Fruit fly (Drosophila melanogaster) whole organism, embryonic: ENCODE data around the gene eIF3i.

Source experiments
- CG13123 ChIP-seq: fragments of 200-800 bp; sonication (Bioruptor generic); optimal IDR thresholded peaks from 2 replicates; lab custom pipeline; 2016; ENCODE audit warnings: missing biosample characterization, missing genetic modification characterization
- CG17568 ChIP-seq: fragments of 200-800 bp; sonication (Bioruptor generic); optimal IDR thresholded peaks from 2 replicates; lab custom pipeline; 2018; ENCODE audit warnings: missing biosample characterization, mild to moderate bottlenecking, missing genetic modification characterization, moderate library complexity
- Meics ChIP-seq: fragments of 200-800 bp; sonication (Bioruptor generic); optimal IDR thresholded peaks from 2 replicates; lab custom pipeline; 2017; ENCODE audit warnings: missing biosample characterization, mild to moderate bottlenecking, missing genetic modification characterization
- Six4 ChIP-seq: fragments of 200-800 bp; sonication (Bioruptor generic); optimal IDR thresholded peaks from 2 replicates; lab custom pipeline; 2016; ENCODE audit warnings: missing biosample characterization, missing genetic modification characterization
- dysf ChIP-seq: fragments of 200-800 bp; sonication (Bioruptor generic); IDR thresholded peaks from 3 replicates; pipeline ENCODE4 v1.3.6; 2022; ENCODE audit warnings: missing biosample characterization, missing genetic modification characterization
- h ChIP-seq: fragments of >200 bp; optimal IDR thresholded peaks from 2 replicates; lab custom pipeline; 2017
- lab ChIP-seq: fragments of 200-800 bp; sonication (Bioruptor generic); optimal IDR thresholded peaks from 3 replicates; lab custom pipeline; 2017; ENCODE audit warnings: missing biosample characterization, missing genetic modification characterization, mild to moderate bottlenecking, moderate library complexity, missing genetic modification reagents

- TF ChIP-seq CG13123 (GFP tag; lab: Kevin White, UChicago) (no peak), Six4 (GFP tag; lab: Kevin White, UChicago) (no peak), CG17568 (GFP tag; lab: Kevin White, UChicago) (no peak), h (lab: Kevin White, UChicago) (no peak), lab (no peak), Meics (GFP tag; lab: Kevin White, UChicago) (no peak), dysf (no peak)
Observed at dm6 chr2L:4996283-4996922, 28.8 kb upstream of the eIF3i start.
